Fruit fly (Drosophila melanogaster): Measurements from ENCODE around the gene Mob2.

Gene Mob2

dm6 chr3L:11483135-11483534 is 78.9 kb downstream of the Mob2 start (continued):
- TF ChIP-seq CG30403 (GFP tag; optimal IDR thresholded peaks at IDR 0.05) = peak; percentile 57
- no peak for TF ChIP-seq Dek (tag; optimal IDR thresholded peaks at IDR 0.05)
- TF ChIP-seq CG31441 (GFP tag; IDR thresholded peaks at IDR 0.05) = peak; percentile 73
- no peak for TF ChIP-seq Lhr (GFP tag; optimal IDR thresholded peaks at IDR 0.05)
- peak; percentile 29 for TF ChIP-seq Ssrp (tag; optimal IDR thresholded peaks at IDR 0.05)
- peak; percentile 8 for TF ChIP-seq ind (GFP tag; optimal IDR thresholded peaks at IDR 0.05)
- TF ChIP-seq Ptx1 (GFP tag; IDR thresholded peaks at IDR 0.05) = 0 out of 2 replicates have a peak, but pooled peaks have one; percentile 20
- peak; percentile 37 for TF ChIP-seq pnt (GFP tag; optimal IDR thresholded peaks at IDR 0.05)
- TF ChIP-seq CG32532 (GFP tag; IDR thresholded peaks at IDR 0.05) = 0 out of 2 replicates have a peak, but pooled peaks have one; percentile 11
- TF ChIP-seq HHEX (GFP tag; optimal IDR thresholded peaks at IDR 0.05) = no peak
- no peak for TF ChIP-seq CG30020 (tag; optimal IDR thresholded peaks at IDR 0.05)
- TF ChIP-seq Pdp1 (GFP tag; optimal IDR thresholded peaks at IDR 0.05) = peak; percentile 7 to 40
- no peak for TF ChIP-seq B-H2 (GFP tag; optimal IDR thresholded peaks at IDR 0.05)
- TF ChIP-seq chif (GFP tag; optimal IDR thresholded peaks at IDR 0.05) = peak; percentile 27 to 58
- TF ChIP-seq lilli (GFP tag; optimal IDR thresholded peaks at IDR 0.05) = peak; percentile 30
- TF ChIP-seq CG6654 (GFP tag; optimal IDR thresholded peaks at IDR 0.05) = no peak
- peak; percentile 29 for TF ChIP-seq en (GFP tag; optimal IDR thresholded peaks at IDR 0.05)
- TF ChIP-seq CG2712 (tag; optimal IDR thresholded peaks at IDR 0.05) = peak; percentile 68
- TF ChIP-seq CG9215 (GFP tag; IDR thresholded peaks at IDR 0.05) = 0 out of 2 replicates have a peak, but pooled peaks have one; percentile 6
- no peak for TF ChIP-seq bigmax (GFP tag; optimal IDR thresholded peaks at IDR 0.05)
- peak in 1 of 3 experiments; percentile 29 for TF ChIP-seq lola (GFP tag; optimal IDR thresholded peaks at IDR 0.05)
- TF ChIP-seq p53 (GFP tag; optimal IDR thresholded peaks at IDR 0.05) = no peak
- TF ChIP-seq hkb (optimal IDR thresholded peaks at IDR 0.05) = no peak
- TF ChIP-seq hkb (GFP tag; IDR thresholded peaks at IDR 0.05) = peak; percentile 33; the same call in 1 of the 2 replicates
- TF ChIP-seq CG10543 (GFP tag; optimal IDR thresholded peaks at IDR 0.05) = no peak
- TF ChIP-seq CG8281 (tag; optimal IDR thresholded peaks at IDR 0.05) = no peak
- TF ChIP-seq lab (GFP tag; optimal IDR thresholded peaks at IDR 0.05) = peak; percentile 55
- no peak for TF ChIP-seq YL-1 (GFP tag; optimal IDR thresholded peaks at IDR 0.05)
- peak; percentile 35 for TF ChIP-seq tin (GFP tag; optimal IDR thresholded peaks at IDR 0.05)
- TF ChIP-seq Oli (tag; optimal IDR thresholded peaks at IDR 0.05) = peak; percentile 37
- peak; percentile 47 for TF ChIP-seq CG5245 (GFP tag; optimal IDR thresholded peaks at IDR 0.05)
- TF ChIP-seq Ravus (GFP tag; IDR thresholded peaks at IDR 0.05) = no peak
- peak; percentile 98 for TF ChIP-seq CG10431 (GFP tag; optimal IDR thresholded peaks at IDR 0.05)
- peak; percentile 9 for TF ChIP-seq ewg (GFP tag; optimal IDR thresholded peaks at IDR 0.05)
- TF ChIP-seq Sry-β (GFP tag; optimal IDR thresholded peaks at IDR 0.05) = no peak
- TF ChIP-seq vvl (GFP tag; IDR thresholded peaks at IDR 0.05) = peak; percentile 33; the same call in 1 of the 2 replicates
- peak; percentile 1 for TF ChIP-seq sqz (GFP tag; optimal IDR thresholded peaks at IDR 0.05)
- peak; percentile 95 for TF ChIP-seq Ets65A (GFP tag)
- no peak; the same call in 3 of the 4 replicates for TF ChIP-seq Gug (GFP tag; IDR thresholded peaks at IDR 0.05)
- TF ChIP-seq CG17568 (GFP tag; optimal IDR thresholded peaks at IDR 0.05) = no peak
- TF ChIP-seq chm (GFP tag; IDR thresholded peaks at IDR 0.05) = no peak
- TF ChIP-seq CG2678 (tag; optimal IDR thresholded peaks at IDR 0.05) = peak; percentile 70
- peak; percentile 7 for TF ChIP-seq shn (GFP tag; optimal IDR thresholded peaks at IDR 0.05)
- peak; percentile 70 for TF ChIP-seq CG18262 (tag; optimal IDR thresholded peaks at IDR 0.05)
- TF ChIP-seq ham (GFP tag; IDR thresholded peaks at IDR 0.05) = no peak
- no peak for TF ChIP-seq Doc2 (GFP tag; IDR thresholded peaks at IDR 0.05)
- TF ChIP-seq CG10979 (tag; optimal IDR thresholded peaks at IDR 0.05) = peak; percentile 65
- peak; percentile 8 for TF ChIP-seq CG10267 (tag; optimal IDR thresholded peaks at IDR 0.05)
- no peak for TF ChIP-seq ssp (GFP tag; IDR thresholded peaks at IDR 0.05)
- TF ChIP-seq phol (tag; optimal IDR thresholded peaks at IDR 0.05) = peak; percentile 56
- TF ChIP-seq Elba2 (GFP tag; optimal IDR thresholded peaks at IDR 0.05) = no peak

Measured in whole organism, embryonic.